Worm (Caenorhabditis elegans) whole organism, dauer: ENCODE data around the gene T01C3.2.

Experiments
- unc-62 ChIP-seq: sonication (generic microtip); optimal IDR thresholded peaks from 2 replicates; lab custom pipeline; 2017; ENCODE audit warnings: missing biosample characterization, missing genetic modification reagents, missing genetic modification characterization

The T01C3.2 gene

ce11 chrV:14993620-14994019 is 2.7 kb downstream of the T01C3.2 start, which contains the start of gene fil-1:
Gene fil-1, plus strand, starts transcription at chrV:14993838.
- no peak for TF ChIP-seq unc-62 (GFP tag; lab: Kevin White, UChicago)

- no peak for TF ChIP-seq unc-62 (GFP tag; lab: Kevin White, UChicago)
Observed at ce11 chrV:14996236-14996635, 5.3 kb downstream of the T01C3.2 start, which contains the start of gene irld-14. Gene irld-14, plus strand, starts transcription at chrV:14996536.

- no peak for TF ChIP-seq unc-62 (GFP tag; lab: Kevin White, UChicago)
Observed at ce11 chrV:14999485-15000023, 8.6 kb downstream of the T01C3.2 start, which contains the start of gene T01C3.11. Gene T01C3.11, plus strand, starts transcription at chrV:14999535.

ce11 chrV:15000055-15000704 is 9.2 kb downstream of the T01C3.2 start, which contains the start of gene rps-16:
Gene rps-16, minus strand, starts transcription at chrV:15000541.
- no peak for TF ChIP-seq unc-62 (GFP tag; lab: Kevin White, UChicago)

ce11 chrV:15001536-15001935 is 10.6 kb downstream of the T01C3.2 start:
- no peak for TF ChIP-seq unc-62 (GFP tag; lab: Kevin White, UChicago)

- no peak for TF ChIP-seq unc-62 (GFP tag; lab: Kevin White, UChicago)
Observed at ce11 chrV:15002184-15002690, 11.3 kb downstream of the T01C3.2 start, which contains the start of the genes fib-1 and mut-15. Gene fib-1, minus strand, starts transcription at chrV:15002223. Gene mut-15, plus strand, starts transcription at chrV:15002543.

- TF ChIP-seq unc-62 (GFP tag; lab: Kevin White, UChicago) = no peak
Observed at ce11 chrV:15004800-15005199, 13.8 kb downstream of the T01C3.2 start, which contains the start of gene hrde-2. Gene hrde-2, plus strand, starts transcription at chrV:15005100.

- TF ChIP-seq unc-62 (GFP tag; lab: Kevin White, UChicago) = no peak
Observed at ce11 chrV:15011560-15011959, 20.6 kb downstream of the T01C3.2 start, which contains the start of gene nmr-2. Gene nmr-2, minus strand, starts transcription at chrV:15011660.

ce11 chrV:15012542-15013301 is 21.8 kb downstream of the T01C3.2 start:
- no peak for TF ChIP-seq unc-62 (GFP tag; lab: Kevin White, UChicago)

- TF ChIP-seq unc-62 (GFP tag; lab: Kevin White, UChicago) = no peak
Observed at ce11 chrV:15013328-15013727, 22.4 kb downstream of the T01C3.2 start.

ce11 chrV:15014164-15014563 is 23.2 kb downstream of the T01C3.2 start, which contains the start of gene obr-2:
Gene obr-2, minus strand, starts transcription at chrV:15014264.
- TF ChIP-seq unc-62 (GFP tag; lab: Kevin White, UChicago) = no peak

- TF ChIP-seq unc-62 (GFP tag; lab: Kevin White, UChicago) = no peak
Observed at ce11 chrV:15015799-15016198, 24.8 kb downstream of the T01C3.2 start.

ce11 chrV:15016795-15017429 is 25.9 kb downstream of the T01C3.2 start:
- no peak for TF ChIP-seq unc-62 (GFP tag; lab: Kevin White, UChicago)

- TF ChIP-seq unc-62 (GFP tag; lab: Kevin White, UChicago) = no peak
Observed at ce11 chrV:15020229-15020628, 29.3 kb downstream of the T01C3.2 start, which contains the start of gene F14H8.2. Gene F14H8.2, minus strand, starts transcription at chrV:15020329.

- TF ChIP-seq unc-62 (GFP tag; lab: Kevin White, UChicago) = no peak
Observed at ce11 chrV:15020732-15021131, 29.8 kb downstream of the T01C3.2 start, which contains the start of gene F14H8.5. Gene F14H8.5, plus strand, starts transcription at chrV:15021032.
